Worm (Caenorhabditis elegans) whole organism, midembryonic: ENCODE data around the gene B0496.11.
A peak's percentile ranks its signal among the peaks of the same experiment; 100 is the strongest.

ENCODE experiments used
- T22C8.4 ChIP-seq: fragments of 200-800 bp; sonication (Bioruptor generic); IDR thresholded peaks from 2 replicates; pipeline ENCODE4 v1.3.6; 2022; ENCODE audit warnings: missing genetic modification characterization, missing compliant biosample characterization
- cog-1 ChIP-seq: sonication (generic microtip); optimal IDR thresholded peaks from 2 replicates; lab custom pipeline; 2016; ENCODE audit warnings: missing genetic modification characterization, missing compliant biosample characterization
- flt-1 ChIP-seq: fragments of 200-800 bp; sonication (Bioruptor generic); IDR thresholded peaks from 2 replicates; pipeline ENCODE4 v1.3.6; 2022; ENCODE audit warnings: missing genetic modification characterization, missing compliant biosample characterization
- klf-2 ChIP-seq: fragments of 200-800 bp; sonication (Bioruptor generic); conservative IDR thresholded peaks from 2 replicates; pipeline ENCODE4 v1.3.6; 2022; ENCODE audit warnings: missing genetic modification reagents, missing genetic modification characterization, missing compliant biosample characterization
- med-1 ChIP-seq: sonication (generic microtip); optimal IDR thresholded peaks from 2 replicates; lab custom pipeline; 2017; ENCODE audit warnings: missing genetic modification characterization, mild to moderate bottlenecking, missing compliant biosample characterization, antibody characterized with exemption, missing genetic modification reagents; ENCODE audit not compliant: insufficient read depth
- ref-1 ChIP-seq: fragments of 200-800 bp; sonication (Bioruptor generic); conservative IDR thresholded peaks from 2 replicates; pipeline ENCODE4 v1.3.6; 2022; ENCODE audit warnings: missing genetic modification reagents, missing genetic modification characterization, missing compliant biosample characterization
- tab-1 ChIP-seq: fragments of 200-800 bp; sonication (Bioruptor generic); IDR thresholded peaks from 2 replicates; pipeline ENCODE4 v1.3.6; 2022; ENCODE audit warnings: missing genetic modification characterization, missing compliant biosample characterization
- ztf-23 ChIP-seq: fragments of 200-800 bp; sonication (Bioruptor generic); IDR thresholded peaks from 2 replicates; pipeline ENCODE4 v1.3.6; 2022; ENCODE audit warnings: missing genetic modification reagents, missing genetic modification characterization, missing compliant biosample characterization
- ztf-29 ChIP-seq: fragments of 200-800 bp; sonication (Bioruptor generic); IDR thresholded peaks from 2 replicates; pipeline ENCODE4 v1.3.6; 2022; ENCODE audit warnings: missing genetic modification reagents, missing genetic modification characterization, missing compliant biosample characterization

The B0496.11 gene

ce11 chrIV:7389719-7390118, 44.0 kb downstream of the B0496.11 start:
- no peak for TF ChIP-seq med-1 (GFP tag; lab: Kevin White, UChicago)
- TF ChIP-seq cog-1 (tag; lab: Kevin White, UChicago) = no peak
- TF ChIP-seq ztf-29 (GFP tag; lab: Robert Waterston, UW) = no peak
- TF ChIP-seq flt-1 = no peak
- no peak for TF ChIP-seq ztf-23
- no peak for TF ChIP-seq T22C8.4
- TF ChIP-seq ref-1 (GFP tag; lab: Robert Waterston, UW) = no peak
- no peak for TF ChIP-seq klf-2 (GFP tag; lab: Robert Waterston, UW)
- TF ChIP-seq tab-1 (GFP tag; lab: Robert Waterston, UW) = no peak

DNA sequence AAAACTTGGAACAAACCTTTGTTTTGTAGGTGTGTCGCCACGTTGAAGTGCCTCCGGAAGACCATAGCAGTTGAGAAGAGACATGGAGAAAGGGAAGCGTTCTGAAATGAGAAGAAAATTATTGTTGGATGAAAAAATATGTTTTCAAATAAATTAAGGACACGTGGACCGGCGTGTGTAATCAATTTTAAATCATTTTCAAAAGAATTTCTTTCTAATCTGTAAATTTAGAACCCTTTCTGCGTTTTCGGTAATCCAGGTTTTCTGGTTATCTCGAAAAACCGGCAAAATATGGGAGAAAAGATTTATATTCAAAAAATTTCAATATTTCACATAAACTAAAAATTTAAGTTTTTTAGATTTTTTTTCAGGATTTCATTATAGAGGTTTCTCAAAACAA, 44.9 kb downstream of the B0496.11 start, which contains the start of gene mob-3:
mob-3 (minus strand) TSS at position 101 of the 400 bp plus-strand sequence.
- TF ChIP-seq tab-1 (GFP tag; lab: Robert Waterston, UW) (no peak), med-1 (GFP tag; lab: Kevin White, UChicago) (no peak), ztf-29 (GFP tag; lab: Robert Waterston, UW) (no peak), flt-1 (no peak), ztf-23 (no peak), klf-2 (GFP tag; lab: Robert Waterston, UW) (no peak), T22C8.4 (no peak), cog-1 (tag; lab: Kevin White, UChicago) (no peak), ref-1 (GFP tag; lab: Robert Waterston, UW) (no peak)

DNA sequence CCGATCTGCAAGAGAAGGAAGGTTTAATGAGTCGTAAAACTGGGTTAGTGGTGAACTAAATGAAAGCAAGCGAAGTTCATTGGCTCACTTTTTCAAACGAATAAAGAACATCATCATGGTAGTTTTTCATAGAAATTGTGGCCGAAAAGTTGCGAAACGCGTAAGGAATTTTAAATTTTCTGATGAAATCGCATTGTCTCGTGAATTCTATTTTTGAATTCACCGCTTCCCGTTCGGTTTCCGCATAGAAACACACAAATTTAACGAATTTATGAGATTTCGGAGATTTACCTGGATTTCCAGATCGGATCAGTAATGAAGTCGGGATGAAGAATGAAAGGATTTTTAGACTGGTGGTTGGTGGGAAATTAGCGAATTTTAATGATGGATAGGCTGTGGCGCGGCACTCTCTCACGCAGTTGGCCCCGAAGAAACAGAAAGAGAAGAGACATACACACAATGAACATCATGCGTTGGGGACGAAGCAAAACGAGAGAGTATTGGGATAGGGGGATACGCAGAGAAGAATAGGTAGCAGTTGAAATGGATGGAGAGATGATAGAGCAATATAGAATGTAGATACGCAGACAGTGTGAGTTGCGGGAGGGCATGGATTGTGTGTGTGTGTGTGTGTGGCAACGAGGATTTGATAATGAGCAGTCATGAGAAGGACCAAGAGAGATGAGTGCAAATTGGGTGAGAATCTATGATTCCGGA, 46.8 kb downstream of the B0496.11 start:
- TF ChIP-seq cog-1 (tag; lab: Kevin White, UChicago) = peak; percentile 24
- no peak for TF ChIP-seq ztf-29 (GFP tag; lab: Robert Waterston, UW)
- no peak for TF ChIP-seq klf-2 (GFP tag; lab: Robert Waterston, UW)
- TF ChIP-seq med-1 (GFP tag; lab: Kevin White, UChicago) = no peak
- TF ChIP-seq ztf-23 = no peak
